Worm (Caenorhabditis elegans) whole organism, late embryonic: ENCODE results near the gene C44B12.3.

Experiments used
- ama-1 ChIP-seq: fragments of 150-350 bp; optimal IDR thresholded peaks from 2 replicates; lab custom pipeline; 2014
- ceh-30 ChIP-seq: fragments of 150-350 bp; optimal IDR thresholded peaks from 2 replicates; lab custom pipeline; 2014; ENCODE audit warnings: missing biosample characterization, missing genetic modification characterization
- ceh-9 ChIP-seq: sonication (generic microtip); optimal IDR thresholded peaks from 2 replicates; lab custom pipeline; 2016; ENCODE audit warnings: mild to moderate bottlenecking, missing genetic modification characterization, inconsistent platforms, missing compliant biosample characterization
- elt-2 ChIP-seq: sonication (generic microtip); optimal IDR thresholded peaks from 2 replicates; lab custom pipeline; 2016; ENCODE audit warnings: missing genetic modification reagents, missing genetic modification characterization, missing compliant biosample characterization
- ets-4 ChIP-seq: sonication (generic microtip); optimal IDR thresholded peaks from 2 replicates; lab custom pipeline; 2016; ENCODE audit warnings: missing genetic modification characterization, missing compliant biosample characterization
- fkh-10 ChIP-seq: fragments of 150-350 bp; optimal IDR thresholded peaks from 2 replicates; lab custom pipeline; 2014; ENCODE audit warnings: missing biosample characterization, missing genetic modification reagents, missing genetic modification characterization
- nhr-11 ChIP-seq: fragments of 150-350 bp; optimal IDR thresholded peaks from 2 replicates; lab custom pipeline; 2014; ENCODE audit warnings: missing biosample characterization, missing genetic modification characterization
- pat-9 ChIP-seq: fragments of 200-800 bp; sonication (Bioruptor generic); optimal IDR thresholded peaks from 2 replicates; lab custom pipeline; 2018; ENCODE audit warnings: mild to moderate bottlenecking, missing genetic modification characterization, moderate library complexity, missing compliant biosample characterization
- pha-4 ChIP-seq: fragments of 150-350 bp; optimal IDR thresholded peaks from 2 replicates; lab custom pipeline; 2018; ENCODE audit warnings: missing biosample characterization, missing genetic modification reagents, missing genetic modification characterization
- pqm-1 ChIP-seq: sonication (generic microtip); optimal IDR thresholded peaks from 2 replicates; lab custom pipeline; 2016; ENCODE audit warnings: missing genetic modification characterization, missing compliant biosample characterization
- sox-4 ChIP-seq: sonication (generic microtip); optimal IDR thresholded peaks from 2 replicates; lab custom pipeline; 2017; ENCODE audit warnings: mild to moderate bottlenecking, missing genetic modification characterization, inconsistent platforms, missing compliant biosample characterization
- unc-86 ChIP-seq: sonication (generic microtip); optimal IDR thresholded peaks from 2 replicates; lab custom pipeline; 2016; ENCODE audit warnings: missing genetic modification characterization, missing compliant biosample characterization

- TF ChIP-seq elt-2 (tag; lab: Kevin White, UChicago) (no peak), sox-4 (no peak), ceh-9 (tag; lab: Kevin White, UChicago) (no peak), ama-1 (lab: Kevin White, UChicago) (no peak), pat-9 (tag; lab: Kevin White, UChicago) (no peak), fkh-10 (GFP tag; lab: Kevin White, UChicago) (no peak), ceh-30 (tag; lab: Kevin White, UChicago) (no peak), pqm-1 (tag; lab: Kevin White, UChicago) (no peak), pha-4 (tag; lab: Kevin White, UChicago) (no peak), unc-86 (tag; lab: Kevin White, UChicago) (no peak), ets-4 (tag; lab: Kevin White, UChicago) (no peak), nhr-11 (tag; lab: Kevin White, UChicago) (no peak)
Measured at ce11 chrIV:1126490-1126889, 21.9 kb downstream of the C44B12.3 start, which contains the start of gene perm-2.
